Fruit fly (Drosophila melanogaster) whole organism: ENCODE data around the gene Ids.

Experiments
- CG8478 ChIP-seq: fragments of >200 bp; optimal IDR thresholded peaks from 2 replicates; lab custom pipeline; 2018; ENCODE audit warnings: inconsistent platforms
- Dll ChIP-seq: fragments of >200 bp; optimal IDR thresholded peaks from 2 replicates; lab custom pipeline; 2017
- EcR ChIP-seq, 2 experiments: fragments of >200 bp; optimal IDR thresholded peaks; 2 replicates each; lab custom pipeline; 2017; ENCODE audit warnings: missing biosample characterization in 2 of 2, missing genetic modification characterization in 2 of 2, missing genetic modification reagents in 2 of 2
- pan ChIP-seq: fragments of >200 bp; optimal IDR thresholded peaks from 2 replicates; lab custom pipeline; 2017
- psq ChIP-seq: fragments of >200 bp; optimal IDR thresholded peaks from 2 replicates; lab custom pipeline; 2017
- usp ChIP-seq: fragments of >200 bp; optimal IDR thresholded peaks from 2 replicates; lab custom pipeline; 2017; ENCODE audit warnings: missing biosample characterization, missing genetic modification characterization, mixed read lengths

DNA sequence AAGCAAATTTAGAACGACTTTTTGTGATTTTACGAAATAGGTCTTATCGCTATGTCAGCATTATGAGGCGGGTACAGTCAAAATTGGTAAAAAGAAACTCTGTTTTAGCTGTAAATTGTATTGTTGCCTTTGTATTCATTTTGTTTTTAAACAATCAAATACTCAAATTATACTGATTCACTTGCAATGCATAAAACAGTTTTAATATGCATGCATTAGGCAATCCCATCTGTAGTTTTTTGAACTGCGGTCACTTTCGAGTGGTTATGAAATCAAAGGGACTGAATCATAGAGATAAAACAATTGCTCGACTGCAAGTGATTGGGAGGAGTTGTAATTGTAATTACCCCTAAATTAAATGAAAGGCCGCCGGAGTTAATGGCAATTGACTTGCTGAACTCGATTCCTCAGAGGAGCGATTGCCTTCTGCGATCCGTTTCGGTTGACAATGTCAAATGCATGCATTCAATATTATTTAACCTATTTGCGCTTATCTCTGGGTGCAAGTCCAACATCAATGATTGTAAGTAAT is 38.3 kb upstream of the Ids start:
- TF ChIP-seq Dll (lab: Kevin White, UChicago) (no peak), usp (GFP tag; lab: Kevin White, UChicago) (no peak), psq (lab: Kevin White, UChicago) (no peak), CG8478 (lab: Kevin White, UChicago) (no peak), EcR (GFP tag; optimal IDR thresholded peaks at IDR 0.05; lab: Kevin White, UChicago) (no peak), pan (lab: Kevin White, UChicago) (no peak)
